Fruit fly (Drosophila melanogaster) whole organism, embryonic: Measurements from ENCODE around the gene EMC5.

Experiments used
- Atf-2 ChIP-seq: fragments of 200-800 bp; sonication (Bioruptor generic); optimal IDR thresholded peaks from 2 replicates; lab custom pipeline; 2016; ENCODE audit warnings: missing biosample characterization, missing genetic modification characterization
- CG10565 ChIP-seq: fragments of 200-800 bp; sonication (Bioruptor generic); optimal IDR thresholded peaks from 3 replicates; lab custom pipeline; 2016; ENCODE audit warnings: missing biosample characterization, mild to moderate bottlenecking, missing genetic modification characterization
- CG10959 ChIP-seq: fragments of 200-800 bp; sonication (Bioruptor generic); IDR thresholded peaks from 2 replicates; pipeline ENCODE4 v1.3.6; 2022; ENCODE audit warnings: missing biosample characterization, missing genetic modification characterization
- CG12104 ChIP-seq: fragments of 200-800 bp; sonication (Bioruptor generic); optimal IDR thresholded peaks from 3 replicates; lab custom pipeline; 2016; ENCODE audit warnings: missing biosample characterization, missing genetic modification characterization
- CG13123 ChIP-seq: fragments of 200-800 bp; sonication (Bioruptor generic); optimal IDR thresholded peaks from 2 replicates; lab custom pipeline; 2016; ENCODE audit warnings: missing biosample characterization, missing genetic modification characterization
- CG14441 ChIP-seq: fragments of 200-800 bp; sonication (Bioruptor generic); IDR thresholded peaks from 2 replicates; pipeline ENCODE4 v1.3.6; 2022; ENCODE audit warnings: missing biosample characterization, missing genetic modification characterization
- CG14710 ChIP-seq: fragments of 200-800 bp; sonication (Bioruptor generic); optimal IDR thresholded peaks from 3 replicates; lab custom pipeline; 2019; ENCODE audit warnings: missing biosample characterization, mild to moderate bottlenecking, missing genetic modification characterization, moderate library complexity
- CG14860 ChIP-seq: fragments of 200-800 bp; sonication (Bioruptor generic); IDR thresholded peaks from 3 replicates; pipeline ENCODE4 v1.3.6; 2022; ENCODE audit warnings: missing biosample characterization, missing genetic modification characterization; ENCODE audit not compliant: partially characterized antibody
- CG15011 ChIP-seq: fragments of 200-800 bp; sonication (Bioruptor generic); optimal IDR thresholded peaks from 3 replicates; lab custom pipeline; 2018; ENCODE audit warnings: missing biosample characterization, mild to moderate bottlenecking, missing genetic modification characterization
- CG15696 ChIP-seq: fragments of 200-800 bp; sonication (Bioruptor generic); optimal IDR thresholded peaks from 2 replicates; lab custom pipeline; 2019; ENCODE audit warnings: missing biosample characterization, mild to moderate bottlenecking, missing genetic modification characterization, moderate library complexity
- CG17361 ChIP-seq: fragments of 200-800 bp; sonication (Bioruptor generic); IDR thresholded peaks from 3 replicates; pipeline ENCODE4 v1.3.6; 2022; ENCODE audit warnings: missing biosample characterization, missing genetic modification characterization
- CG17385 ChIP-seq: fragments of 200-800 bp; sonication (Bioruptor generic); optimal IDR thresholded peaks from 3 replicates; lab custom pipeline; 2018; ENCODE audit warnings: missing biosample characterization, mild to moderate bottlenecking, missing genetic modification characterization
- CG1832 ChIP-seq: fragments of 200-800 bp; sonication (Bioruptor generic); optimal IDR thresholded peaks from 2 replicates; lab custom pipeline; 2017; ENCODE audit warnings: missing biosample characterization, mild to moderate bottlenecking, missing genetic modification characterization, inconsistent platforms
- CG2875 ChIP-seq: fragments of 200-800 bp; sonication (Bioruptor generic); optimal IDR thresholded peaks from 2 replicates; lab custom pipeline; 2017; ENCODE audit warnings: missing biosample characterization, mild to moderate bottlenecking, missing genetic modification characterization, missing genetic modification reagents
- CG3065 ChIP-seq: fragments of 200-800 bp; sonication (Bioruptor generic); optimal IDR thresholded peaks from 2 replicates; lab custom pipeline; 2016; ENCODE audit warnings: missing biosample characterization, missing genetic modification characterization
- CG34224 ChIP-seq: fragments of 200-800 bp; sonication (Bioruptor generic); IDR thresholded peaks from 3 replicates; pipeline ENCODE4 v1.3.6; 2022; ENCODE audit warnings: missing biosample characterization, missing genetic modification characterization; ENCODE audit not compliant: partially characterized antibody
- CG34376 ChIP-seq: fragments of 200-800 bp; sonication (Bioruptor generic); optimal IDR thresholded peaks from 2 replicates; lab custom pipeline; 2018; ENCODE audit warnings: missing biosample characterization, mild to moderate bottlenecking, missing genetic modification characterization
- CG4282 ChIP-seq: fragments of 200-800 bp; sonication (Bioruptor generic); optimal IDR thresholded peaks from 2 replicates; lab custom pipeline; 2016; ENCODE audit warnings: missing biosample characterization, missing genetic modification characterization
- CG6765 ChIP-seq: fragments of 200-800 bp; sonication (Bioruptor generic); optimal IDR thresholded peaks from 3 replicates; lab custom pipeline; 2017; ENCODE audit warnings: missing biosample characterization, mild to moderate bottlenecking, missing genetic modification characterization
- CG8290 ChIP-seq, 3 experiments: fragments of 200-800 bp; sonication (Bioruptor generic); optimal IDR thresholded peaks; 2 replicates each; lab custom pipeline; 2016 to 2019; ENCODE audit warnings: missing biosample characterization in 3 of 3, missing genetic modification characterization in 3 of 3, mild to moderate bottlenecking in 2 of 3, moderate library complexity in 1 of 3
- CG8388 ChIP-seq: fragments of 200-800 bp; sonication (Bioruptor generic); optimal IDR thresholded peaks from 2 replicates; lab custom pipeline; 2019; ENCODE audit warnings: missing biosample characterization, mild to moderate bottlenecking, missing genetic modification characterization, moderate library complexity
- CG9727 ChIP-seq: fragments of 200-800 bp; sonication (Bioruptor generic); optimal IDR thresholded peaks from 3 replicates; lab custom pipeline; 2017; ENCODE audit warnings: missing biosample characterization, mild to moderate bottlenecking, missing genetic modification characterization
- Dfd ChIP-seq, 2 experiments: fragments of >200 bp; optimal IDR thresholded peaks; 2 replicates each; lab custom pipeline; 2017; ENCODE audit warnings: missing biosample characterization in 2 of 2, missing genetic modification characterization in 2 of 2
- Dref ChIP-seq: fragments of 200-800 bp; sonication (Bioruptor generic); IDR thresholded peaks from 2 replicates; pipeline ENCODE4 v1.3.6; 2022; ENCODE audit warnings: missing biosample characterization, missing genetic modification characterization
- Drgx ChIP-seq: fragments of 200-800 bp; sonication (Bioruptor generic); IDR thresholded peaks from 2 replicates; pipeline ENCODE4 v1.3.6; 2022; ENCODE audit warnings: missing biosample characterization, missing genetic modification characterization
- Eip74EF ChIP-seq, 2 experiments: fragments of 200-800 bp in 1 of 2; fragments of >200 bp in 1 of 2; sonication (Bioruptor generic) in 1 of 2; optimal IDR thresholded peaks; 2 replicates each; lab custom pipeline; 2017 to 2019; ENCODE audit warnings: missing biosample characterization in 2 of 2, missing genetic modification characterization in 2 of 2, mild to moderate bottlenecking in 1 of 2, moderate library complexity in 1 of 2
- Mad ChIP-seq: fragments of 200-800 bp; sonication (Bioruptor generic); optimal IDR thresholded peaks from 2 replicates; lab custom pipeline; 2016; ENCODE audit warnings: missing biosample characterization, missing genetic modification characterization
- Ravus ChIP-seq: fragments of 200-800 bp; sonication (Bioruptor generic); IDR thresholded peaks from 2 replicates; pipeline ENCODE4 v1.3.6; 2022; ENCODE audit warnings: missing biosample characterization, missing genetic modification characterization
- Rfx ChIP-seq: fragments of 200-800 bp; sonication (Bioruptor generic); IDR thresholded peaks from 2 replicates; pipeline ENCODE4 v1.3.6; 2022; ENCODE audit warnings: missing biosample characterization, missing genetic modification characterization
- Trl ChIP-seq, 3 experiments: fragments of >200 bp in 2 of 3; fragments of 200-800 bp in 1 of 3; sonication (Bioruptor generic) in 1 of 3; optimal IDR thresholded peaks; 2 replicates in 1 of 3; 3 replicates in 2 of 3; lab custom pipeline; 2016 to 2017; ENCODE audit warnings: missing biosample characterization in 1 of 3, missing genetic modification characterization in 1 of 3
- az2 ChIP-seq: fragments of 200-800 bp; sonication (Bioruptor generic); optimal IDR thresholded peaks from 3 replicates; lab custom pipeline; 2016; ENCODE audit warnings: missing biosample characterization, missing genetic modification characterization
- cad ChIP-seq: fragments of >200 bp; optimal IDR thresholded peaks from 2 replicates; lab custom pipeline; 2017; ENCODE audit warnings: missing biosample characterization, missing genetic modification characterization
- cwo ChIP-seq: fragments of 200-800 bp; sonication (Bioruptor generic); optimal IDR thresholded peaks from 3 replicates; lab custom pipeline; 2017; ENCODE audit warnings: missing biosample characterization, missing genetic modification characterization, mild to moderate bottlenecking, moderate library complexity, missing genetic modification reagents
- exex ChIP-seq: fragments of 200-800 bp; sonication (Bioruptor generic); optimal IDR thresholded peaks from 4 replicates; lab custom pipeline; 2018; ENCODE audit warnings: missing biosample characterization, mild to moderate bottlenecking, missing genetic modification characterization, moderate library complexity
- gfzf ChIP-seq: fragments of 200-800 bp; sonication (Bioruptor generic); optimal IDR thresholded peaks from 2 replicates; lab custom pipeline; 2016; ENCODE audit warnings: missing biosample characterization, mild to moderate bottlenecking, missing genetic modification characterization, moderate library complexity
- her ChIP-seq: fragments of 200-800 bp; sonication (Bioruptor generic); optimal IDR thresholded peaks from 2 replicates; lab custom pipeline; 2016; ENCODE audit warnings: missing biosample characterization, missing genetic modification characterization
- kah ChIP-seq: fragments of 200-800 bp; sonication (Bioruptor generic); optimal IDR thresholded peaks from 2 replicates; lab custom pipeline; 2018; ENCODE audit warnings: missing biosample characterization, mild to moderate bottlenecking, missing genetic modification characterization
- kni ChIP-seq: fragments of 200-800 bp; sonication (Bioruptor generic); optimal IDR thresholded peaks from 3 replicates; lab custom pipeline; 2017; ENCODE audit warnings: mild to moderate bottlenecking, missing biosample characterization, missing genetic modification reagents, missing genetic modification characterization
- pnt ChIP-seq: fragments of 200-800 bp; sonication (Bioruptor generic); optimal IDR thresholded peaks from 3 replicates; lab custom pipeline; 2016; ENCODE audit warnings: missing biosample characterization, missing genetic modification characterization
- pzg ChIP-seq: fragments of 200-800 bp; sonication (Bioruptor generic); optimal IDR thresholded peaks from 3 replicates; lab custom pipeline; 2018; ENCODE audit warnings: missing biosample characterization, mild to moderate bottlenecking, missing genetic modification characterization, moderate library complexity
- repo ChIP-seq: fragments of 200-800 bp; sonication (Bioruptor generic); optimal IDR thresholded peaks from 2 replicates; lab custom pipeline; 2016; ENCODE audit warnings: missing biosample characterization, missing genetic modification characterization
- run ChIP-seq: fragments of 200-800 bp; sonication (Bioruptor generic); optimal IDR thresholded peaks from 3 replicates; lab custom pipeline; 2018; ENCODE audit warnings: missing biosample characterization, mild to moderate bottlenecking, missing genetic modification characterization
- shn ChIP-seq: fragments of 200-800 bp; sonication (Bioruptor generic); optimal IDR thresholded peaks from 3 replicates; lab custom pipeline; 2016; ENCODE audit warnings: missing biosample characterization, missing genetic modification characterization
- sim ChIP-seq: fragments of 200-800 bp; sonication (Bioruptor generic); IDR thresholded peaks from 2 replicates; pipeline ENCODE4 v1.3.6; 2022; ENCODE audit warnings: missing biosample characterization, missing genetic modification characterization
- sna ChIP-seq: fragments of 200-800 bp; sonication (Bioruptor generic); IDR thresholded peaks from 2 replicates; pipeline ENCODE4 v1.3.6; 2022; ENCODE audit warnings: missing biosample characterization, missing genetic modification characterization; ENCODE audit not compliant: partially characterized antibody
- tx ChIP-seq: fragments of 200-800 bp; sonication (Bioruptor generic); optimal IDR thresholded peaks from 2 replicates; lab custom pipeline; 2016; ENCODE audit warnings: missing biosample characterization, missing genetic modification characterization
- wek ChIP-seq: fragments of 200-800 bp; sonication (Bioruptor generic); optimal IDR thresholded peaks from 3 replicates; lab custom pipeline; 2018; ENCODE audit warnings: missing biosample characterization, mild to moderate bottlenecking, missing genetic modification characterization, moderate library complexity
- zf30C ChIP-seq: fragments of 200-800 bp; sonication (Bioruptor generic); optimal IDR thresholded peaks from 3 replicates; lab custom pipeline; 2018; ENCODE audit warnings: missing biosample characterization, mild to moderate bottlenecking, missing genetic modification characterization

EMC5 gene

DNA sequence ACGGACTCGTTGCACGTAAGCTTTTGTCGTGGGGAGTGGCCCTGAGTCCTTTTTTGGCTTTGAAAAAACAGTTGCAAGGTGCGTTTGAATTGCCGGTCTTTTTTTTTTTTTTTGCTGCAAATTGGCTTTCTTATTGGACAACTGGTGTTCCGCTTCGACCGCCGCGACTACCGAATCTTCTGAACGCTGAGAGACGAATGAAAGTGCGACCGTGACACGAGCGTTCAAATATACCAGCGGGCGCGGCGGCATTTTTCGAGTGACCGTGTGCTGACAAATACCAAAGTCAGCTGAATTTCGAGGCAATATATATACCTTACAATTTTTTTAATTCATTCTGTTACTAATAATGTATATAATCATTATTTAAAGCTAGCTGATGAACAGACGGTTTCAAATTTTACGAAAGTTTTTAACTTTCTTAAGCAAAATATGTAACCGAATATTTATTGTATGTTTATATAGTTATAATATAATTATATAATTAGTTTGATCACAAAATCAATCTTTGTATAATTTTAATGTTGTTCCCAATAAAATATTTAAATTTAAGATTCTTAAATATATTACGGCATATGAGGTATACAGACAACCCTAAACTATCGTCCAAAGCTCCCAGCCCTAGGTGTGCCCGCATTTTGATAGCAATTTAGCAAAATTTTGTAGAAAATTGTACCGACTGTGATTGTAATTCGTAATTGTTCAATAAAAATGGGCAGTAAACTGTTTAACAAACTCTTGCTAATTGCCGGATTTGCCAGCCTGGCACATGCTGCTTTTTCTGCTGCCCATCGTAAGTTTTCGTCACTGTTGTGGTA lies at the start of gene EMC5, which contains the start of gene Swip-1:
Gene EMC5, plus strand, starts transcription at position 630 of the 818 bp plus-strand sequence.
Gene Swip-1, minus strand, starts transcription at position 203 of the 818 bp plus-strand sequence.
- TF ChIP-seq wek (GFP tag; lab: Kevin White, UChicago) (no peak), Drgx (GFP tag; lab: Robert Waterston, UW) (no peak), shn (GFP tag; lab: Kevin White, UChicago) (no peak), Dref (GFP tag; lab: Robert Waterston, UW) (no peak), CG8388 (GFP tag; lab: Kevin White, UChicago) (peak; percentile 62), Eip74EF (GFP tag; optimal IDR thresholded peaks at IDR 0.05; lab: Kevin White, UChicago) (peak in 1 of 2 experiments; percentile 20), CG34224 (GFP tag; lab: Robert Waterston, UW) (no peak; the same call in 1 of the 3 replicates), her (GFP tag; lab: Kevin White, UChicago) (no peak), cad (GFP tag; lab: Kevin White, UChicago) (no peak), CG17385 (peak; percentile 30), Ravus (no peak), kni (GFP tag; lab: Kevin White, UChicago) (no peak), az2 (GFP tag; lab: Kevin White, UChicago) (peak; percentile 56), CG2875 (GFP tag; lab: Kevin White, UChicago) (no peak), CG8290 (GFP tag; optimal IDR thresholded peaks at IDR 0.05; lab: Kevin White, UChicago) (peak; percentile 43), CG8290 (tag; optimal IDR thresholded peaks at IDR 0.05; lab: Kevin White, UChicago) (peak; percentile 17 to 36), CG9727 (GFP tag; lab: Kevin White, UChicago) (peak; percentile 70), CG14710 (peak; percentile 82), CG3065 (GFP tag; lab: Kevin White, UChicago) (no peak), run (tag; lab: Kevin White, UChicago) (peak; percentile 31), exex (tag; lab: Kevin White, UChicago) (peak; percentile 24), pnt (GFP tag; lab: Kevin White, UChicago) (no peak), cwo (GFP tag; lab: Kevin White, UChicago) (no peak), CG15011 (no peak), CG10959 (no peak), CG13123 (GFP tag; lab: Kevin White, UChicago) (no peak), tx (GFP tag; lab: Kevin White, UChicago) (no peak), Rfx (peak; percentile 78), Mad (GFP tag; lab: Kevin White, UChicago) (no peak), CG6765 (GFP tag; lab: Kevin White, UChicago) (no peak), kah (no peak), sim (GFP tag; lab: Robert Waterston, UW) (no peak), gfzf (GFP tag; lab: Kevin White, UChicago) (peak; percentile 76), CG14860 (peak; percentile 21; the same call in 1 of the 3 replicates), CG34376 (peak; percentile 15), CG1832 (GFP tag; lab: Kevin White, UChicago) (no peak), Trl (optimal IDR thresholded peaks at IDR 0.05; lab: Kevin White, UChicago) (no peak), Trl (GFP tag; optimal IDR thresholded peaks at IDR 0.05; lab: Kevin White, UChicago) (peak; percentile 1), sna (GFP tag; lab: Robert Waterston, UW) (0 out of 2 replicates have a peak, but pooled peaks have one; percentile 53), CG4282 (GFP tag; lab: Kevin White, UChicago) (no peak), CG15696 (tag; lab: Kevin White, UChicago) (peak; percentile 60), Atf-2 (GFP tag; lab: Kevin White, UChicago) (no peak), CG17361 (peak; percentile 89), CG12104 (peak; percentile 71), zf30C (GFP tag; lab: Kevin White, UChicago) (no peak), Dfd (GFP tag; optimal IDR thresholded peaks at IDR 0.05; lab: Kevin White, UChicago) (no peak), pzg (peak; percentile 55), repo (GFP tag; lab: Kevin White, UChicago) (no peak), CG14441 (GFP tag; lab: Robert Waterston, UW) (peak; percentile 19; the same call in 1 of the 2 replicates), CG10565 (no peak)
